Worm (Caenorhabditis elegans): ENCODE results near the gene mett-10.

Gene mett-10

DNA sequence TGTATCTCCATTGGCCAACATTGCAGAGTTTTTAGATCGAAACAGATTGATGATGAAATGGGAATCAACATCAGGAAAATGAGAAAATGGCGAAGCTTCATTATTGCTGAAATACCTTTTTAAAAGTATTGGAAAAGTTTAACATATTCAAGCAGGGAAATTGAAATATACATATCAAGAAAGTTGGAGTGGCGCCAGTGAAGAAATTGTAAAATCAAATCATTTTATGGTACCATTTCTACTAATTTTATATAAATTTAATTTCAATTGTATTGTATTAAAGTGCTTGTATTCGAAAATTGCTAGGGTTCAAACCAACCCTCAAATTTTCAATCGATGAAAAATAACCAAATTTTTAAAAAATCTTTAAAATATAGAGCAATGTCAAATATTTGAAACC, 8.4 kb upstream of the mett-10 start, which contains the start of gene srt-55:
Gene srt-55, minus strand, starts transcription at position 101 of the 400 bp plus-strand sequence.
- TF ChIP-seq efl-1 (optimal IDR thresholded peaks at IDR 0.05) (no peak), efl-1 (GFP tag; optimal IDR thresholded peaks at IDR 0.05 in 1 of 2) (no peak), lin-15B (tag; optimal IDR thresholded peaks at IDR 0.05) (no peak), elt-3 (tag; optimal IDR thresholded peaks at IDR 0.05) (no peak), pax-3 (tag; optimal IDR thresholded peaks at IDR 0.05) (no peak), blmp-1 (tag; optimal IDR thresholded peaks at IDR 0.05) (no peak), lin-14 (GFP tag; optimal IDR thresholded peaks at IDR 0.05) (no peak)

DNA sequence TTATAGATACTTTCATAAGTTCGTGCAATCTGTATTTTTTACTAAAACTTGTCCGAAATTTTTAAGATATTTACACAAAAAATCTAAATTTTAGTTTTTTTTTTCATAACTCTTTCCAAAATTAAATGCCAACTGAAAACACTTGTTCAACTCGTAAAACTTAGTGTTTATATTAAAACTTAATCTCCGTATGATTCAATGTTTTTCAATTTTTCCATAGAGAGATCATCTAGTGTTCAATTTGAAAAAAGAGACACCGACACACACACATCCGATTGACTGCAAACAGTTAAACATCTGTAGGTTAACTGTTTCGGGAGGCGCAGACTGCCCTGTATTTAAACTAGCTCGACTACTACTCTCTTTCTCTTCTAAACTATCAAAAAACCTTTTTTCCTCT, 5.8 kb upstream of the mett-10 start, which contains the start of gene T16H12.9:
Gene T16H12.9, plus strand, starts transcription at position 301 of the 400 bp plus-strand sequence.
- TF ChIP-seq blmp-1 (tag; optimal IDR thresholded peaks at IDR 0.05) (no peak), fkh-4 (tag; optimal IDR thresholded peaks at IDR 0.05; ENCODE audit: borderline replicate concordance) (no peak), egl-27 (tag; optimal IDR thresholded peaks at IDR 0.05) (no peak), hpl-2 (GFP tag; optimal IDR thresholded peaks at IDR 0.05) (no peak), nhr-90 (tag; optimal IDR thresholded peaks at IDR 0.05; ENCODE audit: poor library complexity) (no peak), elt-3 (tag; optimal IDR thresholded peaks at IDR 0.05) (no peak), fos-1 (tag; optimal IDR thresholded peaks at IDR 0.05) (no peak), pax-3 (tag; optimal IDR thresholded peaks at IDR 0.05) (no peak), nhr-28 (tag; optimal IDR thresholded peaks at IDR 0.05) (no peak), lin-35 (GFP tag; optimal IDR thresholded peaks at IDR 0.05) (no peak), lin-13 (GFP tag; optimal IDR thresholded peaks at IDR 0.05) (no peak), swsn-7 (tag; optimal IDR thresholded peaks at IDR 0.05) (no peak), elt-2 (tag; optimal IDR thresholded peaks at IDR 0.05) (no peak), nhr-76 (tag; optimal IDR thresholded peaks at IDR 0.05) (no peak), sox-4 (tag; optimal IDR thresholded peaks at IDR 0.05) (no peak)

DNA sequence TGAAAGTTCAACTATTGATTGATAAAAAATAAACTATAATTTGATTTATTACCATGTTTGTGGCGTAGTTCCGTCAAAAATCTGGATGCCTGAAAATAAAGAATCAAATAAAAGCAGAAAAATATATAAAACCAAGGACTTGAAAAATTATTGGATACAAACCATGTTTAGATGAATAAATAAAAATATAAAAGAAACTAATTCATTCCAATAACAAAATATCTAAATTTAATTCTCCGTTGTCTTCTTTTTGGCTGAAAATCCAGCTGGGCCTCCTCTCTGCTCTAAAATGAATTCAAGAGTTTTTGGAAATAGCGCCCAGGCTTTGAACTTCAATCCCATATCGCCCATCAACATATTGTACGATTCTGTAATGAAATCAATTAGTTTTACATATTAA, 1.9 kb upstream of the mett-10 start, which contains the start of gene vps-29:
Gene vps-29, minus strand, starts transcription at position 101 of the 400 bp plus-strand sequence.
- TF ChIP-seq ztf-11 (tag; optimal IDR thresholded peaks at IDR 0.05) (no peak), blmp-1 (tag; optimal IDR thresholded peaks at IDR 0.05) (no peak), hlh-17 (GFP tag; optimal IDR thresholded peaks at IDR 0.05; ENCODE audit: borderline replicate concordance) (no peak), isw-1 (GFP tag; IDR thresholded peaks at IDR 0.05) (no peak), unc-62 (GFP tag; optimal IDR thresholded peaks at IDR 0.05) (no peak), mab-9 (GFP tag; IDR thresholded peaks at IDR 0.05) (no peak), snu-23 (GFP tag; optimal IDR thresholded peaks at IDR 0.05) (no peak), nhr-84 (tag; optimal IDR thresholded peaks at IDR 0.05) (no peak), lir-3 (tag; optimal IDR thresholded peaks at IDR 0.05; ENCODE audit: poor library complexity) (no peak), unc-86 (tag; optimal IDR thresholded peaks at IDR 0.05) (no peak), unc-130 (tag; optimal IDR thresholded peaks at IDR 0.05) (no peak), nhr-11 (tag; optimal IDR thresholded peaks at IDR 0.05) (no peak), Y116A8C.19 (tag; optimal IDR thresholded peaks at IDR 0.05; ENCODE audit: borderline replicate concordance) (no peak), swsn-7 (tag; optimal IDR thresholded peaks at IDR 0.05) (no peak), C16A3.4 (tag; optimal IDR thresholded peaks at IDR 0.05) (no peak), hlh-4 (tag; optimal IDR thresholded peaks at IDR 0.05) (no peak), lin-35 (GFP tag; optimal IDR thresholded peaks at IDR 0.05) (no peak), efl-3 (GFP tag; optimal IDR thresholded peaks at IDR 0.05) (no peak), egl-13 (tag; optimal IDR thresholded peaks at IDR 0.05) (no peak), nhr-20 (tag; optimal IDR thresholded peaks at IDR 0.05) (no peak)

DNA sequence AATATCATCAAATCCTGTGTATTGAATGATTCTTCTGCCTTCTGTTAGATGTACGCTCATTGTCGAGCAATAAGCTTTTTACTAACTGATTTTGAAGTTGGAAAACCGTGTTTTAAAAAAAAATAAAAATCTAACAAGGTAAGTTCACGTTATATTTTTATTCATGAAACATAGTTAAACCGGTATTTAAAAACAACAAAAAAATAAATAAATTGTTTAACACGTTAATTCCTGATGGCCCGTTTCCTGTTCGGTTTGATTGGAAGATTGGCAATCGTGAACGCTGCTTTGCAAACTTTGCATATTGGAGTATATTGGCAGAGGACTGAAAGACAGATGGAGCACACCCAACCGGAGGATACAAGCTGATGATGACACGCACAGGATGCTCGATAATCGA, 4.0 kb downstream of the mett-10 start, which contains the start of gene ZK1128.3:
Gene ZK1128.3, minus strand, starts transcription at position 101 of the 400 bp plus-strand sequence.
- TF ChIP-seq lin-13 (GFP tag; optimal IDR thresholded peaks at IDR 0.05) (no peak), nhr-12 (tag; optimal IDR thresholded peaks at IDR 0.05) (no peak), ceh-90 (tag; optimal IDR thresholded peaks at IDR 0.05) (no peak), zip-4 (GFP tag; optimal IDR thresholded peaks at IDR 0.05) (no peak), pqm-1 (tag; optimal IDR thresholded peaks at IDR 0.05) (no peak), skn-1 (tag; optimal IDR thresholded peaks at IDR 0.05) (no peak), rnt-1 (tag; optimal IDR thresholded peaks at IDR 0.05) (no peak)
